Fruit fly (Drosophila melanogaster): ENCODE measurements around the gene Task7.

The Task7 gene

dm6 chr3R:9401127-9401603 is 10.9 kb downstream of the Task7 start, which contains the start of the genes RpL34b and CG8132 (continued):
- TF ChIP-seq Spps (tag; optimal IDR thresholded peaks at IDR 0.05) (peak; percentile 91), CG2199 (GFP tag; IDR thresholded peaks at IDR 0.05) (peak; percentile 94), CG10565 (GFP tag; optimal IDR thresholded peaks at IDR 0.05) (peak; percentile 88), CG13775 (GFP tag; optimal IDR thresholded peaks at IDR 0.05) (peak; percentile 96), CG10209 (GFP tag; optimal IDR thresholded peaks at IDR 0.05) (peak; percentile 96), Six4 (GFP tag; optimal IDR thresholded peaks at IDR 0.05) (peak; percentile 86), ken (GFP tag; IDR thresholded peaks at IDR 0.05) (peak; percentile 98), mirr (GFP tag; optimal IDR thresholded peaks at IDR 0.05) (peak; percentile 98), CkIIα-i1 (GFP tag; IDR thresholded peaks at IDR 0.05) (peak; percentile 84), slou (GFP tag; optimal IDR thresholded peaks at IDR 0.05) (peak; percentile 95), nom (GFP tag; optimal IDR thresholded peaks at IDR 0.05) (peak; percentile 90), D19B (GFP tag; optimal IDR thresholded peaks at IDR 0.05) (peak; percentile 87), Ada2b (GFP tag; IDR thresholded peaks at IDR 0.05) (peak; percentile 88), stwl (tag; optimal IDR thresholded peaks at IDR 0.05) (peak; percentile 91), bab2 (GFP tag; optimal IDR thresholded peaks at IDR 0.05) (peak; percentile 93), CG8089 (GFP tag; optimal IDR thresholded peaks at IDR 0.05) (peak; percentile 94), E2f1 (GFP tag; IDR thresholded peaks at IDR 0.05) (peak; percentile 93), sc (optimal IDR thresholded peaks at IDR 0.05) (no peak), sc (GFP tag; optimal IDR thresholded peaks at IDR 0.05) (peak; percentile 87), grau (tag; optimal IDR thresholded peaks at IDR 0.05) (peak; percentile 95), CG17328 (GFP tag; IDR thresholded peaks at IDR 0.05) (peak; percentile 93), CG14710 (tag; optimal IDR thresholded peaks at IDR 0.05) (peak; percentile 95), HmgZ (tag; optimal IDR thresholded peaks at IDR 0.05) (peak; percentile 98), CG4617 (GFP tag; optimal IDR thresholded peaks at IDR 0.05; ENCODE audit: borderline replicate concordance) (peak; percentile 99), Oli (tag; optimal IDR thresholded peaks at IDR 0.05) (peak; percentile 89), CHES-1-like (GFP tag; optimal IDR thresholded peaks at IDR 0.05) (peak; percentile 96), Dll (GFP tag; IDR thresholded peaks at IDR 0.05; ENCODE audit: partially characterized antibody) (peak; percentile 25; the same call in 1 of the 4 replicates), insv (GFP tag; optimal IDR thresholded peaks at IDR 0.05) (peak in 1 of 2 experiments; percentile 87), slbo (GFP tag; IDR thresholded peaks at IDR 0.05) (peak; percentile 98), ab (GFP tag; optimal IDR thresholded peaks at IDR 0.05) (peak; percentile 87), kni (GFP tag; optimal IDR thresholded peaks at IDR 0.05) (peak; percentile 96), Sry-δ (GFP tag; optimal IDR thresholded peaks at IDR 0.05) (peak; percentile 78), br (optimal IDR thresholded peaks at IDR 0.05) (no peak), MESR4 (GFP tag; optimal IDR thresholded peaks at IDR 0.05) (peak; percentile 94), amos (GFP tag; IDR thresholded peaks at IDR 0.05; ENCODE audit: partially characterized antibody) (peak; percentile 69), jing (GFP tag; optimal IDR thresholded peaks at IDR 0.05) (peak; percentile 75), Hsf (GFP tag; optimal IDR thresholded peaks at IDR 0.05) (peak; percentile 97), ewg (GFP tag; optimal IDR thresholded peaks at IDR 0.05) (peak; percentile 90), CrebB (tag; optimal IDR thresholded peaks at IDR 0.05) (peak; percentile 94), CG2712 (tag; optimal IDR thresholded peaks at IDR 0.05) (peak; percentile 97), sug (tag; optimal IDR thresholded peaks at IDR 0.05) (peak; percentile 97), dpn (GFP tag; optimal IDR thresholded peaks at IDR 0.05) (peak; percentile 95 to 98), Opbp (GFP tag; IDR thresholded peaks at IDR 0.05; ENCODE audit: partially characterized antibody) (peak; percentile 100), CG11398 (GFP tag; optimal IDR thresholded peaks at IDR 0.05) (peak; percentile 91), Atf3 (GFP tag; optimal IDR thresholded peaks at IDR 0.05) (peak; percentile 95), unpg (GFP tag; optimal IDR thresholded peaks at IDR 0.05) (peak; percentile 97), sd (tag; optimal IDR thresholded peaks at IDR 0.05) (peak; percentile 87), CG3995 (GFP tag; optimal IDR thresholded peaks at IDR 0.05) (peak; percentile 80), gcm2 (GFP tag; optimal IDR thresholded peaks at IDR 0.05) (peak; percentile 92), toy (GFP tag; IDR thresholded peaks at IDR 0.05) (peak; percentile 82), chif (GFP tag; optimal IDR thresholded peaks at IDR 0.05) (peak; percentile 94 to 97)

Measured in whole organism, embryonic.